Fruit fly (Drosophila melanogaster) whole organism, larva: ENCODE data around the gene RhoGAP102A.

Experiments
- noc ChIP-seq: fragments of 200-800 bp; sonication (Bioruptor generic); optimal IDR thresholded peaks from 3 replicates; lab custom pipeline; 2019; ENCODE audit warnings: missing biosample characterization, mild to moderate bottlenecking, missing genetic modification characterization, moderate library complexity

The RhoGAP102A gene

DNA sequence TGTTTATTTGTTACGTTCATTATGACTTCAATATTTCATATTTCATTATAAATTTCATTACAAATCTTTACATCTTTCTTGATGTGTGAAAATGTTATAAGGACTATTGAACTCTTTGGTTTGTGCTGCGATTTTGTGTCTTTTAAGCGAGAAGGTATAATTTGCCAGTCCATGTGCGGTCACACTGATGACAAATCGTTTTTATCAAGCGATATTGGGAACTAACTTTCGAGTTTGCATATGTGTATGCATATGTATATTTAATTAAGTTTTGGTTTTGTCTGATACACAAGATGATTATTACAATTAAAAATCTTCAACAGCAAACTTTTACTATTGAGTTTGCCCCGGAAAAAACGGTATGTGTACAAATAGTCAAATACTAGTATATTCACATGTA lies 53.1 kb downstream of the RhoGAP102A start, which contains the start of gene Rad23:
Gene Rad23 (plus strand): TSS at position 163 of the 400 bp plus-strand sequence.
- no peak for TF ChIP-seq noc

DNA sequence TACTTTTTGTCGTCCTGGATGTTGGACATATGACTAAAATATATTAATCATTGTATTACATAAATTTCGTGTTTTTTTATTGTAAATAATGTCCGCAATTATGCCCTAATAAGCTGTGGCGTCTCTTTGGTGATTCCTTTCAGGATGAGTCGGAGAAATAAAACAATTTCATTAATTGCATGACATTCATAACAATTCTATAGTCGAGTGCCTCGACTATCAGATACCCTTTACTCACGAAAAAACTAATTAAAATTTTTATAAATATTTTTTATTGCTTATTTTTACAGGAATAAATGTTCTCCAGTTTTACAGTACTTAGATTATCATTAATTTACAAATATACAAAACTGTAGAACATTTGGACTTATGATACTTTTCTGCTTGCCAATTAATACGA lies 55.9 kb downstream of the RhoGAP102A start:
- TF ChIP-seq noc = no peak

DNA sequence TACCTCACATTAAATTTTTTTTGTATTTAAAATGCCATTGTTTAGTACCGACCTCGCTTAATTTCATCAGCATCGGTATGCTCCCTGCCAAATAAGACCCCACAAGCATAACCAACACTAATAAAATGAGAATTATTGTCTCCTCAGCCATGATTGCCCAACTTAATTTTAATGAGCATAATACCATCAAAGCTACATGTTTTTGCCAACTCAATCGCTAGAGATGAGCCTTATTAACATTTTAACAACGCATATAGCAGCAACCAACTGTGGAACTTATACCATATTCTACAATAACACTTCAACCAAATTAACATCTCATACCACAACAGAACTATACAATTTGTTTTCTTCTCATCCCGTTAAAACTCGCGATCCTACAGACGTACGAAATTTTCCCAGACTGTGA lies 58.9 kb downstream of the RhoGAP102A start, which contains the start of gene Zip102B:
Gene Zip102B (minus strand): TSS at position 392 of the 409 bp plus-strand sequence.
- no peak for TF ChIP-seq noc

DNA sequence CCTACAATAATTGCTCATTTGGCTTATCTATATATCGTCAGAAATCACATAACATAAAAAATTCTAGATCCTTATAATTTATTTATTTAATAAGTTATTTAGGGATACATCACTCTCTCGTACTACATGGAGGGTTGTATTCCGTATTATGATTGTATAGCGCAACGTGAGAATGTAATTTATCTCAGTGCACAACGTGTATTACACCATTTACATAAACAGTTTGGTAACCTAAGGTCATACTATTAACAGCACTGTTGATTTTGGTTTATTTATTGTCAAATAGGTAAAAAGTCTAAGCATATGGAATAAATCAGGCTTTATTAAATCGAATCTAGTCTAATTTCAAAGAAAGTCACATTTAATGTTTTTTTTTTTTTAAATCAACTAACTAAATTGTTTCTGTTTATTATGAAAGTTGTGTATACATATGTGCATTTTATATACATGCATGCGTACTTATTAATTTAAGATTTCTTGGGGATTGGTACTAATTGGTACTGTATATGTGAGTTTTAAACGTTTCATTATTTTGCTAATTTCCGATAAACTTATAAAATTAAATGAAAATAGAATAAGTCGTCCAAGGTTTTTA lies 60.0 kb downstream of the RhoGAP102A start, which contains the start of gene Rnf11:
Gene Rnf11 (plus strand): TSS at position 252 of the 595 bp plus-strand sequence.
- TF ChIP-seq noc = no peak
